Worm (Caenorhabditis elegans): ENCODE measurements around the gene lgc-29.

Gene lgc-29

DNA sequence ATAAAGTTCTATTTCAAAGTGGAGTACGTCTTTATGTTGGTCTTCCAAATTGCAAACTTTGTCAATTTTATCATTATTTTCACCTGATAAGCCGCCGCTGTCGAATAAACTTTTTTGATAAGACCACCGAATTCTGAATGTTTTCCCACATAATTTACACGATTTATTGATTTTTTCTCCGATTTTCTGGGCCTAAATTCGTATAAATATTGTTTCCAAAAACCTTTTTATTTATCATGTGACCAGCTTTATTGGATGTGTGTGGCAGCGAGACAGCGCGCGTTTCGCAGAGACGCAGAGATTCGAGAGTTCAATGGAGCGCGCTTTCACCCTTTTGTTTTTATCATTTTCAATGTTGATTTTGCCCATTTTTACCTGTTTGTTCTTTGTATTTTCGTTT, 4.2 kb downstream of the lgc-29 start:
- TF ChIP-seq unc-62 (GFP tag; optimal IDR thresholded peaks at IDR 0.05) = no peak

DNA sequence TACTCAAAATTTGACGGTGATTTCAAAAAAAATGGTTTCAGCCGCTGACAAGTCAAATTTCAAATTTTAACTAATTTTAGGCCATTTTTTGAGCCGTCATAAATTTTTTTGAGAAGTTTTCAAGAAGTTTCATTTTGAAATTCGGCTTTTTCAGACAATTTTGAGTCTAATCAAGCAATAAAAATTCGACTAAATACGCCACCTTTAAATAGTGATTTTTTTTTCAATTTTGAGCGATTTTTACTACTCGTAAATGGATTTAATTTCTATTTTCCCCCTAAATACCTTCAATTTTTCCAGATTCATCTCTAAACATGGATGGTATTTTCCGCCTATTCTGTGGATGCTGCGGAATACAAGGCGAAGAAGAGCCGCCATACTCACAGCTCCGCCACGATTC, 5.4 kb downstream of the lgc-29 start, which contains the start of gene Y45G5AL.1:
Y45G5AL.1 (plus strand) TSS at position 301 of the 400 bp plus-strand sequence.
- no peak for TF ChIP-seq unc-62 (GFP tag; optimal IDR thresholded peaks at IDR 0.05)

DNA sequence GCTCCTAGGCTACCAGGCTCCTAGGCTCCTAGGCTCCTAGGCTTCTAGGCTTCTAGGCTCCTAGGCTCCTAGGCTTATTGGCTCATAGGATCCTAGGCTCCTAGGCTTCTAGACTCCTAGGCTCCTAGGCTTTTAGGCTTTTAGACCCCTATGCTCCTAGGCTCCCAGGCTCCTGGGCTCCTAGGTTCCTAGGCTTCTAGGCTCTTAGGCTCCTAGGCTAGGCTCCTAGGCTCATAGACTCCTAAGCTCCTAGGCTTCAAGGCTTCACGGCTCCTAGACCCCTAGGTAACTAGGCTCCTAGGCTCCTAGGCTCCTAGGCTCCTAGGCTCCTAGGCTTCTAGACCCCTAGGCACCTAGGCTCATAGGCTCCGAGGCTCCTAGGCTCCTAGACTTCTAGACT, 12.6 kb downstream of the lgc-29 start:
- TF ChIP-seq unc-62 (GFP tag; optimal IDR thresholded peaks at IDR 0.05) = no peak

DNA sequence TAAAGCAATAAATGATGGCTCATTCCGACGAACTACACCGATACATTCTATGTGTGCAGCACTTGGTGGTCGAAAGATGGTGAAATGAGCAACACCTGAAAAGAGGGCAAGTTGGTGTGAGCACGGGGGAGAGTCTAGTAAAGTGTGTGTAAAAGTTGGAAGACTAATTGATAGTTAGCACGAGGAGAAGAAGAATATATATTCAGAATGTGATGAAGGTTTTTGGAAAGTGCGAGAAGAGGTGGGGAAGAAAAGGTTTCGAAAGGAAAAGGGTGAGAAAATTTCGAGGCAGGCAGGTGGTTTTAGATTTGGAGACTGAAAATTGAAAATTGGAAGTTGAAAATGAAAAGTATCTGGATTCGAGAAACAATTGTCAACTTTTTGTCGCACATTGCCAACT, 13.4 kb downstream of the lgc-29 start, which contains the start of gene Y45G5AM.6:
Y45G5AM.6 (minus strand) TSS at position 101 of the 400 bp plus-strand sequence.
- no peak for TF ChIP-seq unc-62 (GFP tag; optimal IDR thresholded peaks at IDR 0.05)

DNA sequence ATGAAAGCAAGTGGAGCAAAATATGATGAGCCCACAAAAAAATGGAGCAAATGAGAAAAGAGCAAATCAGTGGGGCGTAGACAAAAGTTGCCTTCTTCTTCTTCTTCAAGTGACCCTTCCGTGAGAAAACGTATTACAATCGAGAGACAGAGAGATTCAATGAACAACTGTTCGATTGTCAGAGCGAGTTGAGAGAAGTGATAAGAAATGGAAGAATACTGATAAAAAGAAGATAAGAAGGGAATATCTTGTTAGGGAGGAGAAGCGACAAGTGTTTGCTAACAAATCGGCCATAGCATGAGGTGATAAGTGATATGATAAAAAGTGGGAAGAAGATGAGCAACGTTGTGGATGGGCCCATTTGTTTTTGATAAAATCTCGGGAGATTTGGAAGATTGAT, 18.5 kb downstream of the lgc-29 start:
- no peak for TF ChIP-seq unc-62 (GFP tag; optimal IDR thresholded peaks at IDR 0.05)

DNA sequence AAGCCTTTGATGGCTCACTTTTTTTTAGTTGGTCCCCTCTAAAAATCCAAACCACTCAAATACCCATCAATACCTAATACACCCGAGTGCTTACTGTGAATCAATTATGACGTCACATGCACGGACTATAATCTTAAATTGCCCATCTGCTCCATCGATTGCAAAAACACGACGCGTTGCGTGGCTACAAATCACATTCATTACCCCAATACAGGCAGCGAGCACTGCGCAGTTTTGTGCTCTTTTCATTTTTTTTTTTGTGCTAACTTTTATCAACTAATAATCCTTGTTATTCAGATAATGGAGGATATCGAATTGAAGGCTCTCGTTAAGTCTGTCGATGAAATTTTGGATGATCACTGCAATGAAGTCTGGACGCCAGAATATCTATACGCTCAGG, 21.3 kb downstream of the lgc-29 start, which contains the start of gene Y45G5AM.5:
Y45G5AM.5 (plus strand) TSS at position 301 of the 400 bp plus-strand sequence.
- no peak for TF ChIP-seq unc-62 (GFP tag; optimal IDR thresholded peaks at IDR 0.05)

DNA sequence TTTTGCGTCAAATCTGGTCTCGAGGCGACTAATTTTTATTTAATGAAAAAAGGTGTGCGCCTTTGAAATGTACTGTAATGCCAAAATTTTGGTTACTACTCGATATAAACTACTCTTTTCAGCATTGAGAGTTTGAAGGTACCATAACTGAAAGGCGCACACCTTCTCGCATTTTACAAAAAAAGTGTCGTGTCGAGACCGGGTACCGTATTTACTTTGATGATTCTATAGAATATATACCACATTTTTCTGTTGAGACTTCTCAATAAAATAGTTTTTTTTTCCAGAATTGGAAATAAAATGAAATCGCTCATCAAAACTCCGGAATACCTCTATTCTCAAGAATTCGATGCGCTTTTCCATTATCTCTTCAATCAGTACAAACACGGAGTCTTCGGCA, 24.1 kb downstream of the lgc-29 start, which contains the start of gene Y45G5AM.4:
Y45G5AM.4 (plus strand) TSS at position 301 of the 400 bp plus-strand sequence.
- no peak for TF ChIP-seq unc-62 (GFP tag; optimal IDR thresholded peaks at IDR 0.05)

DNA sequence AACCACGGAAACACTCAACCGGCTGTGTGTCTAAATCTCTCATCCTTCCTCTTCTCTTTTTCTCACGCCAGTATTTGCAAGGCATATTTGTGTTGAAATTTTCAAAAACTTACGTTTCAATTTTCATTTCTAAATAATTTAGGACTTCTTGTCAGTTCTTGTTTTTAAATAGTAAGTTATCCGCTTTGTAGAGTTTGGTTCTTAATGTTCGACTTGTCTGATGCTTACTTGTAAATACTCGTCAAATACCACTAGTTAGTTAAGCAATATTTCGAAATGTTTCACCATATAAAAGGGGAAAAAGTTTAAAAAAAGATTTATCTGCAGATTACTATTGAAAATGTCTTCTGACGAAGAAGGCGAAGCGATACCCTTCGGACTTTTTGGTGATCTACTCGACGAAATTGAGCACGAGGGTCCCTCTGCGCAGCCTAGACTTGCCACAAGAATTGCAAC, 25.7 kb downstream of the lgc-29 start, which contains the start of gene Y45G5AM.3:
Y45G5AM.3 (plus strand) TSS at position 51 of the 456 bp plus-strand sequence.
- TF ChIP-seq unc-62 (GFP tag; optimal IDR thresholded peaks at IDR 0.05) = no peak

DNA sequence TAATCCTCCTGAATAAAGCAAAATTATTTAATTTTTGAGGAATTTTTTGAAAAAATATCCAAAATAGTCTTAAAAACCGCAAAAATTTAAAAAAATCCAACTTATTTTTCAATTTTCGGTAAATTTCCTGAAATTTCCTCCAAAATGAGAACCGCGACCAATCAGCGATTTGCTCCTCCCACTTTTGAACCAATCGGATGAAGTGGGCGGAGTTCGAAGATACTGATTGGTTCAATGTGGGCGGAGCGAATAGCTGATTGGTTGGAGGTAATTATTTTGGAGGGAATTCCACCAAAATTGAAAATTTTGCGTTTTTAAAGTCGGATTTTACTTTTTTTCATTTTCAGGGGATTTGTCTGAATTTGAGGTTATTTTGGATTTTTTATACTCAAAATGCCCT, 29.3 kb downstream of the lgc-29 start:
- TF ChIP-seq unc-62 (GFP tag; optimal IDR thresholded peaks at IDR 0.05) = no peak

DNA sequence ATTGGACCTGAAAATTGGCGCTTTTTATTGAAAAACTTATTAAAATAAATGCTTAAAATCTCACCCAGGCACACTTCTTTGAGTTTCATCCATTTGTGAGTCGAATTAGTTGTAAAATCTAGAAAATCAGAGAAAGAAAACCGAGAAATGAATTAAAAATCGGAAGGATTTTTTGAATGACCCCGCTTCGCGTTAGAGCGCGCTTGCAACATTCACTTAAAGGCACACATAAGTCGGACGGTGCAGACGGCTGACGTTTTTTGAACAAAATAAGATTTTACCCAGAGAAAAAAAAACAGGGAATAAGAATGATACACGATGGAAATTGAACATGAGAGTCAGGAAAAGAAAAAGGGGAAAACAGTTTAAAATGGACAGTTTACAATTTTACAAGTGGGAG, 30.9 kb downstream of the lgc-29 start:
- TF ChIP-seq unc-62 (GFP tag; optimal IDR thresholded peaks at IDR 0.05) = no peak

DNA sequence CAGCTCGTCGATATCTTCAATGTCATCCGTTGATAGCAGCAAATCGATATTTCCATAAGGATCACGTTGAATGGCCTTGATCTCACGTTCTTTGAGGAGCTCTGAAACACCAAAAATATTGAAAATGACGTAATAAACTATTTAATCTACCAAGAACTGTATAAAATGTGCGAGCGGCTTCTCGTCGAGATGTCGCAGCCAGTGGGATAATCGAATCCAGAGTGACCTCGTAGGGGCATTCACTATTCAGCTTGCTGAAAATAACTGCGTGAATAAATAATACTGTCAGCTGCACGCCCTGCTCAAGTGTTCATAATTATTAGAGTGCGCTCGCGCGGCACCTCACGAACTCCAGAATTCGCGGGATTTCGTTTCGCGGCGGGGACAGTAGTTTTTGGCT, 31.4 kb downstream of the lgc-29 start, which contains the start of gene Y45G5AM.7:
Y45G5AM.7 (minus strand) TSS at position 101 of the 400 bp plus-strand sequence.
- TF ChIP-seq unc-62 (GFP tag; optimal IDR thresholded peaks at IDR 0.05) = no peak

DNA sequence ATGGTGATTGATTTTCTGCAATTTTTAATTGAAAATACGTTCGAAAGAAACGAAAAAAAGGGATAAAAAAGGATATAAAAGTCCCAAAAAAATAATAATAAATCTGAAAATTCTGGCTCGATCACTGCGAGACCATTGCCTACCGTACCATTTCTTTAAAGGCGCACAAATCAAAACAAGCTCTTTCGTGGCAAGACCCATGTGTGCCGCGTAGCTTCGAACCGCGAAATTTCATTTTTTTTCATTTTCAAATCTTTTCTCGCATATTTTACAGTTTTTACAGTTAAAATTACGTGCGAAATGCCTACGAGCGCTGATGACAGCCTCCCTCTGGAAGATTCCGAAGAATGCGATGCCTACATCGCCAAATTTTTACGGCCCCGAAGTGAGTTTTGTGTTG, 36.8 kb downstream of the lgc-29 start, which contains the start of the genes coh-4 and pid-5:
coh-4 (minus strand) TSS at position 17 of the 400 bp plus-strand sequence.
pid-5 (plus strand) TSS at position 259 of the 400 bp plus-strand sequence.
- no peak for TF ChIP-seq unc-62 (GFP tag; optimal IDR thresholded peaks at IDR 0.05)

DNA sequence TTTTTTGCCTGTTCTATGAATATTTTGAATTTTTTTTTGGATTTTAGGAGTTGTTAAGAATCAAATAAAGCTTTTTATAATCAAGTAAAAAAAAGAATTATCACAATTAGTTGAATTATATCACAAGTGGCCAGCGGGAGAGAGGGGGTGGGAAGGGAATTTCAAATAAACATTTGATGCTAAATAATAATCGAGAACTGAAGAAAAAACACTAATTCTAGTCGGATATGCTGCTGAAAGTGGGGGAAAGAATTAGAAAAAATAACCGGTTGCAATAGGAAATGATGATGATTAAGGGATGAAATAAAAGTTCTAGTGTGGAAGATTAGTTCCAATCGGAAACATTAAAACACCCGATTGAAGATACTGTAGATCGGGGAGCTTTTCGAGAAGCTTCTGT, 42.5 kb downstream of the lgc-29 start:
- TF ChIP-seq unc-62 (GFP tag; optimal IDR thresholded peaks at IDR 0.05) = no peak

DNA sequence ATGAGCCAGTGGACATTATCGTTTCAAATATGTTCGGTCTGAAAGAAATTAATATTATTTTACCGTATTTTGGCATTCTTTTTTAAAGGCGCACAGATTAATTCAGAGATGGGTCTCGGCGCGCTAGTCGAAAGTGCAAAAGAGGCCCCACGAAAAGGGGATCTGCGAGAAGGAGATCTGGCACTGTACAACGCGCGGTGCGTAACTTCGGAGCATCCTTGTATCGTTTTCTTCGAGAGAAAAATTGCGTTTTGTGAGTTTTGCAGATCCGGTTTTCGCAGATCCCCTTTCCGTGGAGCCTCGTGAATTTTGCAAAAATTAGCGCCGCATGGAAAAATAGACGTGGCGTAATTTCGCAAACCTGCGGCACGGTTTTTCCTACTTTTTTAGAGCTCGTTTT, 42.9 kb downstream of the lgc-29 start:
- no peak for TF ChIP-seq unc-62 (GFP tag; optimal IDR thresholded peaks at IDR 0.05)

DNA sequence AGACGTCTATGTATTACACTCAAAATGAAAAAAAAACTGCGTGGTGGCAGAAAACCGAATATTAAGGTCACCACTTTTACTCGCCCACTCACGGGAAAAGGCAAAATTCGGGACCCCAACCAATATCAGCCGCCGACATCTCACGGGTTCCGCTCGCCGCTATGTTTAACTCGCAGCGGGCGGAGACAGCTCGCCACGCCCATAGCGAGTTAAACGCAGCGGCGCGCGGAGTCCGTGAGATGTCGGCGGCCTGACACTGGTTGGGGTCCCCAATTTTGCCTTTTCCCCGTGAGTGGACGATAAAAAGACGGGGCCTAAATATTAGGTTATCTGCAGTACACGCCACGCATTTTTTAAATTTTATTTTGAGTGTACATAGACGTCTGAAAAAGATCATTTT, 43.8 kb downstream of the lgc-29 start:
- no peak for TF ChIP-seq unc-62 (GFP tag; optimal IDR thresholded peaks at IDR 0.05)

DNA sequence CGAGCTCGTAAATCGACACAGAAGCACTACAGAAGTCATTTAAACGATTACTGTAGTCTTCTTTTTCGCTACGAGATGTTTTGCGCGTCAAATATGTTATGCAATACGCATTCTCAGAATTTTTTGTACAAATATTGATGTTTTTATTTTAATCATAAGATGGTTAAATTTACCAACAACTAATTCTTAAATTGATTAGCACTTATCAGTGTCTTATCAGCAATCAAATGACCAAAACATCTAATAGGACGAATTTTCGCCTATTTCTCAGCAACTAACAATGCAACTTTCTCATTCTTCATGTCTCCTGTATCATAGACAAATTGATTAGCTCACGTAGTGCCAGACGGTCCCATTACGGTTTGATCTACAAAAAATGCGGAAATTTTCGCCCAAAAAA, 47.1 kb downstream of the lgc-29 start:
- TF ChIP-seq unc-62 (GFP tag; optimal IDR thresholded peaks at IDR 0.05) = no peak

DNA sequence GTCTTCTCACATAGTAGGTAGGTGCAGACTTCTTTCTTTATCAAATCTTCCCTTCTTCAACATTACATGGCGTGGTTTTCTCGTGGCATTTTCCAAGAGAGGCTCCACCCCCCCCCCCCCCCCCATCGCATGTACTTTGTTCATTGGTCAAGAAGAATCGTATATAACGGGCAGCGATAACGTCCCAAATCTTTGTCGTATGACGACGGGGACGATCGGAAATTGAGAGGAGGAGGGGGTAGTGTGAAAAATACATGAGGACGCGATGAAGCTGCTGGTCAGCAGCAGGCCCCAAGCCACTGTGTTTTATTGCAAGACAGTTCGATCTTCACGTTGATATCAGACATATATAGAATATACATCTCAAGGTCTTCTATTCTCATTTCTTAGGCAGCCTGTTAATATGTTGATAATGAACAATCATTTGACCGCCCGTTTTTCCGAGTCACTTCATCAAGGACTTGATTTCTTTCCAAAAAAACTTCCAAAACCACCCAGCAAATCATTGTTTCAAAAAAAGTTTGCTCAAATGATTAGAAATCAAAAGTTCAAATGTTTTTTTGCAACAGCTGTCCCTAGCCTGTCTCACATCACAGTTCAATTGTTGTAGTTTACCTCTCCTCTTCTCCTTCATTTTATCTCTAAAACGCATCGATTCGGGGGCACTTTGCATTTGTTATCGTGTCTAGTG, 47.8 kb downstream of the lgc-29 start:
- no peak for TF ChIP-seq unc-62 (GFP tag; optimal IDR thresholded peaks at IDR 0.05)
